Fruit fly (Drosophila melanogaster) whole organism, embryonic: Measurements from ENCODE around the gene CG14718.

ENCODE experiments used
- CG10321 ChIP-seq: fragments of 200-800 bp; sonication (Bioruptor generic); IDR thresholded peaks from 2 replicates; pipeline ENCODE4 v1.3.6; 2022; ENCODE audit warnings: missing biosample characterization, missing genetic modification characterization
- CG12744 ChIP-seq: fragments of 200-800 bp; sonication (Bioruptor generic); optimal IDR thresholded peaks from 2 replicates; lab custom pipeline; 2016; ENCODE audit warnings: missing biosample characterization, missing genetic modification characterization
- CG13287 ChIP-seq: fragments of 200-800 bp; sonication (Bioruptor generic); IDR thresholded peaks from 2 replicates; pipeline ENCODE4 v1.3.6; 2022; ENCODE audit warnings: missing biosample characterization, missing genetic modification characterization; ENCODE audit not compliant: partially characterized antibody
- CG14965 ChIP-seq: fragments of 200-800 bp; sonication (Bioruptor generic); optimal IDR thresholded peaks from 2 replicates; lab custom pipeline; 2016; ENCODE audit warnings: missing biosample characterization, missing genetic modification characterization, borderline replicate concordance
- CG15601 ChIP-seq: fragments of 200-800 bp; sonication (Bioruptor generic); optimal IDR thresholded peaks from 3 replicates; lab custom pipeline; 2019; ENCODE audit warnings: missing biosample characterization, mild to moderate bottlenecking, missing genetic modification characterization, moderate library complexity
- CG15696 ChIP-seq: fragments of 200-800 bp; sonication (Bioruptor generic); optimal IDR thresholded peaks from 2 replicates; lab custom pipeline; 2019; ENCODE audit warnings: missing biosample characterization, mild to moderate bottlenecking, missing genetic modification characterization, moderate library complexity
- CG2120 ChIP-seq: fragments of 200-800 bp; sonication (Bioruptor generic); optimal IDR thresholded peaks from 3 replicates; lab custom pipeline; 2016; ENCODE audit warnings: missing biosample characterization, missing genetic modification characterization
- CG30431 ChIP-seq: fragments of 200-800 bp; sonication (Bioruptor generic); optimal IDR thresholded peaks from 2 replicates; lab custom pipeline; 2017; ENCODE audit warnings: missing biosample characterization, missing genetic modification characterization
- CG3163 ChIP-seq: fragments of 200-800 bp; sonication (Bioruptor generic); optimal IDR thresholded peaks from 3 replicates; lab custom pipeline; 2016; ENCODE audit warnings: missing biosample characterization, missing genetic modification characterization
- CG3281 ChIP-seq: fragments of 200-800 bp; sonication (Bioruptor generic); optimal IDR thresholded peaks from 3 replicates; lab custom pipeline; 2017; ENCODE audit warnings: missing biosample characterization, mild to moderate bottlenecking, missing genetic modification characterization
- CG3995 ChIP-seq: fragments of 200-800 bp; sonication (Bioruptor generic); optimal IDR thresholded peaks from 3 replicates; lab custom pipeline; 2016; ENCODE audit warnings: missing biosample characterization, missing genetic modification characterization
- CG43689 ChIP-seq: fragments of 200-800 bp; sonication (Bioruptor generic); IDR thresholded peaks from 2 replicates; pipeline ENCODE4 v1.3.6; 2022; ENCODE audit warnings: missing biosample characterization, missing genetic modification characterization
- CG4424 ChIP-seq: fragments of 200-800 bp; sonication (Bioruptor generic); optimal IDR thresholded peaks from 3 replicates; lab custom pipeline; 2016; ENCODE audit warnings: missing biosample characterization, missing genetic modification characterization
- CG6254 ChIP-seq: fragments of 200-800 bp; sonication (Bioruptor generic); optimal IDR thresholded peaks from 3 replicates; lab custom pipeline; 2017; ENCODE audit warnings: mild to moderate bottlenecking, missing biosample characterization, missing genetic modification reagents, missing genetic modification characterization
- CG7556 ChIP-seq: fragments of 200-800 bp; sonication (Bioruptor generic); optimal IDR thresholded peaks from 2 replicates; lab custom pipeline; 2017; ENCODE audit warnings: missing biosample characterization, mild to moderate bottlenecking, missing genetic modification characterization
- CG8290 ChIP-seq, 3 experiments: fragments of 200-800 bp; sonication (Bioruptor generic); optimal IDR thresholded peaks; 2 replicates each; lab custom pipeline; 2016 to 2019; ENCODE audit warnings: missing biosample characterization in 3 of 3, missing genetic modification characterization in 3 of 3, mild to moderate bottlenecking in 2 of 3, moderate library complexity in 1 of 3
- CG8388 ChIP-seq: fragments of 200-800 bp; sonication (Bioruptor generic); optimal IDR thresholded peaks from 2 replicates; lab custom pipeline; 2019; ENCODE audit warnings: missing biosample characterization, mild to moderate bottlenecking, missing genetic modification characterization, moderate library complexity
- CG8765 ChIP-seq: fragments of 200-800 bp; sonication (Bioruptor generic); IDR thresholded peaks from 2 replicates; pipeline ENCODE4 v1.3.6; 2022; ENCODE audit warnings: missing biosample characterization, missing genetic modification characterization
- CG9215 ChIP-seq: fragments of 200-800 bp; sonication (Bioruptor generic); IDR thresholded peaks from 2 replicates; pipeline ENCODE4 v1.3.6; 2022; ENCODE audit warnings: missing biosample characterization, missing genetic modification characterization
- CG9727 ChIP-seq: fragments of 200-800 bp; sonication (Bioruptor generic); optimal IDR thresholded peaks from 3 replicates; lab custom pipeline; 2017; ENCODE audit warnings: missing biosample characterization, mild to moderate bottlenecking, missing genetic modification characterization
- Dip3 ChIP-seq: fragments of 200-800 bp; sonication (Bioruptor generic); optimal IDR thresholded peaks from 3 replicates; lab custom pipeline; 2016; ENCODE audit warnings: missing biosample characterization, missing genetic modification characterization
- Doc3 ChIP-seq: fragments of 200-800 bp; sonication (Bioruptor generic); IDR thresholded peaks from 3 replicates; pipeline ENCODE4 v1.3.6; 2022; ENCODE audit warnings: missing biosample characterization, missing genetic modification characterization; ENCODE audit not compliant: partially characterized antibody
- Dp ChIP-seq: fragments of 200-800 bp; sonication (Bioruptor generic); optimal IDR thresholded peaks from 2 replicates; lab custom pipeline; 2018; ENCODE audit warnings: missing biosample characterization, mild to moderate bottlenecking, missing genetic modification characterization, moderate library complexity
- Hr39 ChIP-seq: fragments of >200 bp; optimal IDR thresholded peaks from 2 replicates; lab custom pipeline; 2017
- Lhr ChIP-seq: fragments of 200-800 bp; sonication (Bioruptor generic); optimal IDR thresholded peaks from 3 replicates; lab custom pipeline; 2017; ENCODE audit warnings: mild to moderate bottlenecking, missing biosample characterization, missing genetic modification reagents, missing genetic modification characterization
- MTF-1 ChIP-seq: fragments of 200-800 bp; sonication (Bioruptor generic); optimal IDR thresholded peaks from 2 replicates; lab custom pipeline; 2018; ENCODE audit warnings: missing biosample characterization, mild to moderate bottlenecking, missing genetic modification characterization, borderline replicate concordance
- Ravus ChIP-seq: fragments of 200-800 bp; sonication (Bioruptor generic); IDR thresholded peaks from 2 replicates; pipeline ENCODE4 v1.3.6; 2022; ENCODE audit warnings: missing biosample characterization, missing genetic modification characterization
- Rfx ChIP-seq: fragments of 200-800 bp; sonication (Bioruptor generic); IDR thresholded peaks from 2 replicates; pipeline ENCODE4 v1.3.6; 2022; ENCODE audit warnings: missing biosample characterization, missing genetic modification characterization
- Scr ChIP-seq: fragments of 200-800 bp; sonication (Bioruptor generic); IDR thresholded peaks from 2 replicates; pipeline ENCODE4 v1.3.6; 2022; ENCODE audit warnings: missing biosample characterization, missing genetic modification characterization; ENCODE audit not compliant: partially characterized antibody
- Tbp ChIP-seq: fragments of >200 bp; optimal IDR thresholded peaks from 2 replicates; lab custom pipeline; 2018; ENCODE audit warnings: missing biosample characterization, missing genetic modification characterization
- Vsx1 ChIP-seq: fragments of 200-800 bp; sonication (Bioruptor generic); optimal IDR thresholded peaks from 2 replicates; lab custom pipeline; 2017; ENCODE audit warnings: missing biosample characterization, mild to moderate bottlenecking, missing genetic modification characterization, missing genetic modification reagents
- ac ChIP-seq: fragments of 200-800 bp; sonication (Bioruptor generic); optimal IDR thresholded peaks from 3 replicates; lab custom pipeline; 2017; ENCODE audit warnings: missing biosample characterization, mild to moderate bottlenecking, missing genetic modification characterization
- cas ChIP-seq: fragments of 200-800 bp; sonication (Bioruptor generic); IDR thresholded peaks from 2 replicates; pipeline ENCODE4 v1.3.6; 2022; ENCODE audit warnings: missing biosample characterization, missing genetic modification characterization
- da ChIP-seq: fragments of 200-800 bp; sonication (Bioruptor generic); optimal IDR thresholded peaks from 2 replicates; lab custom pipeline; 2016; ENCODE audit warnings: missing biosample characterization, missing genetic modification characterization
- dan ChIP-seq: fragments of 200-800 bp; sonication (Bioruptor generic); IDR thresholded peaks from 2 replicates; pipeline ENCODE4 v1.3.6; 2022; ENCODE audit warnings: missing biosample characterization, missing genetic modification characterization
- disco-r ChIP-seq: fragments of 200-800 bp; sonication (Bioruptor generic); optimal IDR thresholded peaks from 2 replicates; lab custom pipeline; 2016; ENCODE audit warnings: missing biosample characterization, missing genetic modification characterization
- gcm2 ChIP-seq: fragments of 200-800 bp; sonication (Bioruptor generic); optimal IDR thresholded peaks from 2 replicates; lab custom pipeline; 2016; ENCODE audit warnings: missing biosample characterization, missing genetic modification characterization
- gsb-n ChIP-seq: fragments of 200-800 bp; sonication (Bioruptor generic); optimal IDR thresholded peaks from 3 replicates; lab custom pipeline; 2018; ENCODE audit warnings: missing biosample characterization, mild to moderate bottlenecking, missing genetic modification characterization
- insv ChIP-seq, 2 experiments: fragments of 200-800 bp; sonication (Bioruptor generic); optimal IDR thresholded peaks; 3 replicates each; lab custom pipeline; 2016 to 2018; ENCODE audit warnings: missing biosample characterization in 2 of 2, missing genetic modification characterization in 2 of 2
- lmd ChIP-seq: fragments of 200-800 bp; sonication (Bioruptor generic); IDR thresholded peaks from 2 replicates; pipeline ENCODE4 v1.3.6; 2022; ENCODE audit warnings: missing biosample characterization, missing genetic modification characterization
- mirr ChIP-seq: fragments of 200-800 bp; sonication (Bioruptor generic); optimal IDR thresholded peaks from 3 replicates; lab custom pipeline; 2018; ENCODE audit warnings: missing biosample characterization, mild to moderate bottlenecking, missing genetic modification characterization
- mld ChIP-seq: fragments of 200-800 bp; sonication (Bioruptor generic); IDR thresholded peaks from 3 replicates; pipeline ENCODE4 v1.3.6; 2022; ENCODE audit warnings: missing biosample characterization, missing genetic modification characterization; ENCODE audit not compliant: partially characterized antibody
- nmo ChIP-seq: fragments of 200-800 bp; sonication (Bioruptor generic); optimal IDR thresholded peaks from 2 replicates; lab custom pipeline; 2018; ENCODE audit warnings: missing biosample characterization, mild to moderate bottlenecking, missing genetic modification characterization, moderate library complexity
- pb ChIP-seq: fragments of 200-800 bp; sonication (Bioruptor generic); optimal IDR thresholded peaks from 3 replicates; lab custom pipeline; 2016; ENCODE audit warnings: missing biosample characterization, missing genetic modification characterization
- ranshi ChIP-seq: fragments of 200-800 bp; sonication (Bioruptor generic); IDR thresholded peaks from 2 replicates; pipeline ENCODE4 v1.3.6; 2022; ENCODE audit warnings: missing biosample characterization, missing genetic modification characterization
- slou ChIP-seq: fragments of 200-800 bp; sonication (Bioruptor generic); optimal IDR thresholded peaks from 3 replicates; lab custom pipeline; 2016; ENCODE audit warnings: missing biosample characterization, missing genetic modification characterization
- tio ChIP-seq: fragments of 200-800 bp; sonication (Bioruptor generic); optimal IDR thresholded peaks from 2 replicates; lab custom pipeline; 2017; ENCODE audit warnings: missing biosample characterization, missing genetic modification characterization, inconsistent platforms
- vfl ChIP-seq: fragments of 200-800 bp; sonication (Bioruptor generic); optimal IDR thresholded peaks from 2 replicates; lab custom pipeline; 2016; ENCODE audit warnings: missing biosample characterization, missing genetic modification characterization
- vvl ChIP-seq: fragments of 200-800 bp; sonication (Bioruptor generic); IDR thresholded peaks from 2 replicates; pipeline ENCODE4 v1.3.6; 2022; ENCODE audit warnings: missing biosample characterization, missing genetic modification characterization
- wor ChIP-seq: fragments of 200-800 bp; sonication (Bioruptor generic); IDR thresholded peaks from 2 replicates; pipeline ENCODE4 v1.3.6; 2022; ENCODE audit warnings: missing biosample characterization, missing genetic modification characterization

The CG14718 gene

dm6 chr3R:11673955-11674663 lies 26.3 kb upstream of the CG14718 start, which contains the start of gene CG14715 (continued):
- TF ChIP-seq ranshi (peak; percentile 64), gcm2 (GFP tag; lab: Kevin White, UChicago) (no peak), CG8765 (no peak), CG6254 (no peak), nmo (GFP tag; lab: Kevin White, UChicago) (peak; percentile 74), MTF-1 (no peak), lmd (GFP tag; lab: Robert Waterston, UW) (peak; percentile 49; the same call in 1 of the 2 replicates), CG7556 (peak; percentile 7), cas (no peak), mirr (GFP tag; lab: Kevin White, UChicago) (no peak), gsb-n (tag; lab: Kevin White, UChicago) (no peak), CG13287 (GFP tag; lab: Robert Waterston, UW) (peak; percentile 72), CG12744 (peak; percentile 13), Rfx (GFP tag; lab: Robert Waterston, UW) (peak; percentile 55; the same call in 1 of the 2 replicates), da (no peak), CG43689 (GFP tag; lab: Robert Waterston, UW) (no peak), CG30431 (GFP tag; lab: Kevin White, UChicago) (no peak), pb (GFP tag; lab: Kevin White, UChicago) (no peak), CG9727 (GFP tag; lab: Kevin White, UChicago) (peak; percentile 30), CG15601 (peak; percentile 57), CG10321 (GFP tag; lab: Robert Waterston, UW) (no peak), Doc3 (GFP tag; lab: Robert Waterston, UW) (no peak), disco-r (no peak), dan (GFP tag; lab: Robert Waterston, UW) (no peak), Vsx1 (GFP tag; lab: Kevin White, UChicago) (no peak), tio (GFP tag; lab: Kevin White, UChicago) (no peak), wor (no peak), CG8290 (GFP tag; optimal IDR thresholded peaks at IDR 0.05; lab: Kevin White, UChicago) (peak; percentile 46), CG8290 (tag; optimal IDR thresholded peaks at IDR 0.05; lab: Kevin White, UChicago) (no peak), CG15696 (peak; percentile 41), Scr (peak; percentile 62), CG4424 (GFP tag; lab: Kevin White, UChicago) (no peak), mld (GFP tag; lab: Robert Waterston, UW) (no peak), ac (no peak), CG3995 (GFP tag; lab: Kevin White, UChicago) (peak; percentile 60), Lhr (GFP tag; lab: Kevin White, UChicago) (peak; percentile 89), vfl (GFP tag; lab: Kevin White, UChicago) (no peak), slou (no peak), vvl (GFP tag; lab: Robert Waterston, UW) (peak; percentile 70), CG3163 (GFP tag; lab: Kevin White, UChicago) (peak; percentile 13), Dp (peak; percentile 89), Ravus (GFP tag; lab: Robert Waterston, UW) (no peak), CG8388 (peak; percentile 34), Hr39 (lab: Kevin White, UChicago) (no peak), CG2120 (GFP tag; lab: Kevin White, UChicago) (peak; percentile 67), Tbp (GFP tag; lab: Kevin White, UChicago) (no peak), CG3281 (GFP tag; lab: Kevin White, UChicago) (no peak), CG14965 (GFP tag; lab: Kevin White, UChicago) (no peak), insv (GFP tag; optimal IDR thresholded peaks at IDR 0.05; lab: Kevin White, UChicago) (no peak), CG9215 (GFP tag; lab: Robert Waterston, UW) (no peak), Dip3 (GFP tag; lab: Kevin White, UChicago) (peak; percentile 40)
